Worm (Caenorhabditis elegans) whole organism, late embryonic: ENCODE data around the gene srw-40.

Experiments used
- ama-1 ChIP-seq: fragments of 150-350 bp; optimal IDR thresholded peaks from 2 replicates; lab custom pipeline; 2014
- ceh-45 ChIP-seq: fragments of 200-800 bp; sonication (Bioruptor generic); IDR thresholded peaks from 2 replicates; pipeline ENCODE4 v1.3.6; 2022; ENCODE audit warnings: missing genetic modification reagents, missing genetic modification characterization, missing compliant biosample characterization
- ets-4 ChIP-seq: sonication (generic microtip); optimal IDR thresholded peaks from 2 replicates; lab custom pipeline; 2016; ENCODE audit warnings: missing genetic modification characterization, missing compliant biosample characterization
- fkh-10 ChIP-seq: fragments of 150-350 bp; optimal IDR thresholded peaks from 2 replicates; lab custom pipeline; 2014; ENCODE audit warnings: missing biosample characterization, missing genetic modification reagents, missing genetic modification characterization
- sox-2 ChIP-seq: fragments of 200-800 bp; sonication (Bioruptor generic); IDR thresholded peaks from 2 replicates; pipeline ENCODE4 v1.3.6; 2022; ENCODE audit warnings: missing genetic modification reagents, missing genetic modification characterization, missing compliant biosample characterization
- ttx-3 ChIP-seq: sonication (generic microtip); optimal IDR thresholded peaks from 2 replicates; lab custom pipeline; 2016; ENCODE audit warnings: missing genetic modification reagents, missing genetic modification characterization, missing compliant biosample characterization
- unc-86 ChIP-seq: sonication (generic microtip); optimal IDR thresholded peaks from 2 replicates; lab custom pipeline; 2016; ENCODE audit warnings: missing genetic modification characterization, missing compliant biosample characterization

ce11 chrII:4294189-4294588, 21.7 kb downstream of the srw-40 start:
- TF ChIP-seq unc-86 (tag; lab: Kevin White, UChicago) = no peak
- no peak for TF ChIP-seq sox-2 (GFP tag; lab: Robert Waterston, UW)
- TF ChIP-seq ceh-45 (GFP tag; lab: Robert Waterston, UW) = no peak
- no peak for TF ChIP-seq ttx-3 (tag; lab: Kevin White, UChicago)
- no peak for TF ChIP-seq ama-1
- TF ChIP-seq fkh-10 (GFP tag; lab: Kevin White, UChicago) = no peak
- no peak for TF ChIP-seq ets-4 (tag; lab: Kevin White, UChicago)
